Fruit fly (Drosophila melanogaster) whole organism, embryonic: ENCODE results near the gene Dsp1.

Experiments used
- Bteb2 ChIP-seq: fragments of 200-800 bp; sonication (Bioruptor generic); optimal IDR thresholded peaks from 2 replicates; lab custom pipeline; 2016; ENCODE audit warnings: missing biosample characterization, missing genetic modification characterization
- CG1024 ChIP-seq: fragments of 200-800 bp; sonication (Bioruptor generic); IDR thresholded peaks from 2 replicates; pipeline ENCODE4 v1.3.6; 2022; ENCODE audit warnings: missing biosample characterization, missing genetic modification characterization
- CG10543 ChIP-seq: fragments of 200-800 bp; sonication (Bioruptor generic); optimal IDR thresholded peaks from 3 replicates; lab custom pipeline; 2017; ENCODE audit warnings: missing biosample characterization, mild to moderate bottlenecking, missing genetic modification characterization, moderate library complexity
- CG11695 ChIP-seq: fragments of 200-800 bp; sonication (Bioruptor generic); IDR thresholded peaks from 3 replicates; pipeline ENCODE4 v1.3.6; 2022; ENCODE audit warnings: missing biosample characterization, missing genetic modification characterization
- CG12155 ChIP-seq: fragments of 200-800 bp; sonication (Bioruptor generic); optimal IDR thresholded peaks from 3 replicates; lab custom pipeline; 2016; ENCODE audit warnings: missing biosample characterization, missing genetic modification characterization
- CG12744 ChIP-seq: fragments of 200-800 bp; sonication (Bioruptor generic); optimal IDR thresholded peaks from 2 replicates; lab custom pipeline; 2016; ENCODE audit warnings: missing biosample characterization, missing genetic modification characterization
- CG14860 ChIP-seq: fragments of 200-800 bp; sonication (Bioruptor generic); IDR thresholded peaks from 3 replicates; pipeline ENCODE4 v1.3.6; 2022; ENCODE audit warnings: missing biosample characterization, missing genetic modification characterization; ENCODE audit not compliant: partially characterized antibody
- CG15269 ChIP-seq: fragments of 200-800 bp; sonication (Bioruptor generic); optimal IDR thresholded peaks from 2 replicates; lab custom pipeline; 2018; ENCODE audit warnings: missing biosample characterization, mild to moderate bottlenecking, missing genetic modification characterization, moderate library complexity
- CG17359 ChIP-seq: fragments of 200-800 bp; sonication (Bioruptor generic); optimal IDR thresholded peaks from 3 replicates; lab custom pipeline; 2018; ENCODE audit warnings: missing biosample characterization, mild to moderate bottlenecking, missing genetic modification characterization, moderate library complexity
- CG2889 ChIP-seq: fragments of 200-800 bp; sonication (Bioruptor generic); IDR thresholded peaks from 3 replicates; pipeline ENCODE4 v1.3.6; 2022; ENCODE audit warnings: missing biosample characterization, missing genetic modification characterization
- CG30403 ChIP-seq: fragments of 200-800 bp; sonication (Bioruptor generic); optimal IDR thresholded peaks from 3 replicates; lab custom pipeline; 2016; ENCODE audit warnings: missing biosample characterization, missing genetic modification characterization
- CG3065 ChIP-seq: fragments of 200-800 bp; sonication (Bioruptor generic); optimal IDR thresholded peaks from 2 replicates; lab custom pipeline; 2016; ENCODE audit warnings: missing biosample characterization, missing genetic modification characterization
- CG33557 ChIP-seq: fragments of 200-800 bp; sonication (Bioruptor generic); optimal IDR thresholded peaks from 2 replicates; lab custom pipeline; 2019; ENCODE audit warnings: missing biosample characterization, mild to moderate bottlenecking, missing genetic modification characterization, moderate library complexity
- CG43689 ChIP-seq: fragments of 200-800 bp; sonication (Bioruptor generic); IDR thresholded peaks from 2 replicates; pipeline ENCODE4 v1.3.6; 2022; ENCODE audit warnings: missing biosample characterization, missing genetic modification characterization
- CG6254 ChIP-seq: fragments of 200-800 bp; sonication (Bioruptor generic); optimal IDR thresholded peaks from 3 replicates; lab custom pipeline; 2017; ENCODE audit warnings: mild to moderate bottlenecking, missing biosample characterization, missing genetic modification reagents, missing genetic modification characterization
- CG6813 ChIP-seq: fragments of 200-800 bp; sonication (Bioruptor generic); optimal IDR thresholded peaks from 2 replicates; lab custom pipeline; 2017; ENCODE audit warnings: missing biosample characterization, missing genetic modification characterization, mild to moderate bottlenecking, moderate library complexity, missing genetic modification reagents
- CG7357 ChIP-seq: fragments of 200-800 bp; sonication (Bioruptor generic); IDR thresholded peaks from 3 replicates; pipeline ENCODE4 v1.3.6; 2022; ENCODE audit warnings: missing biosample characterization, missing genetic modification characterization
- CG7963 ChIP-seq: fragments of 200-800 bp; sonication (Bioruptor generic); IDR thresholded peaks from 3 replicates; pipeline ENCODE4 v1.3.6; 2022; ENCODE audit warnings: missing biosample characterization, missing genetic modification characterization; ENCODE audit not compliant: partially characterized antibody
- CG8281 ChIP-seq: fragments of 200-800 bp; sonication (Bioruptor generic); optimal IDR thresholded peaks from 2 replicates; lab custom pipeline; 2018; ENCODE audit warnings: missing biosample characterization, mild to moderate bottlenecking, missing genetic modification characterization, moderate library complexity
- CG8765 ChIP-seq: fragments of 200-800 bp; sonication (Bioruptor generic); IDR thresholded peaks from 2 replicates; pipeline ENCODE4 v1.3.6; 2022; ENCODE audit warnings: missing biosample characterization, missing genetic modification characterization
- CG9797 ChIP-seq: fragments of 200-800 bp; sonication (Bioruptor generic); optimal IDR thresholded peaks from 3 replicates; lab custom pipeline; 2018; ENCODE audit warnings: missing biosample characterization, mild to moderate bottlenecking, missing genetic modification characterization
- CkIIα-i1 ChIP-seq: fragments of 200-800 bp; sonication (Bioruptor generic); IDR thresholded peaks from 2 replicates; pipeline ENCODE4 v1.3.6; 2022; ENCODE audit warnings: missing biosample characterization, missing genetic modification characterization
- Dad ChIP-seq: fragments of 200-800 bp; sonication (Bioruptor generic); optimal IDR thresholded peaks from 3 replicates; lab custom pipeline; 2016; ENCODE audit warnings: missing biosample characterization, missing genetic modification characterization
- E2f1 ChIP-seq: fragments of 200-800 bp; sonication (Bioruptor generic); IDR thresholded peaks from 2 replicates; pipeline ENCODE4 v1.3.6; 2022; ENCODE audit warnings: missing biosample characterization, missing genetic modification characterization
- E2f2 ChIP-seq: fragments of 200-800 bp; sonication (Bioruptor generic); IDR thresholded peaks from 2 replicates; pipeline ENCODE4 v1.3.6; 2022; ENCODE audit warnings: missing biosample characterization, missing genetic modification characterization
- Ets97D ChIP-seq: fragments of 200-800 bp; sonication (Bioruptor generic); optimal IDR thresholded peaks from 3 replicates; lab custom pipeline; 2016; ENCODE audit warnings: missing biosample characterization, missing genetic modification characterization
- H15 ChIP-seq: fragments of 200-800 bp; sonication (Bioruptor generic); IDR thresholded peaks from 3 replicates; pipeline ENCODE4 v1.3.6; 2022; ENCODE audit warnings: missing biosample characterization, missing genetic modification characterization
- HLHmδ ChIP-seq: fragments of 200-800 bp; sonication (Bioruptor generic); optimal IDR thresholded peaks from 2 replicates; lab custom pipeline; 2018; ENCODE audit warnings: missing biosample characterization, mild to moderate bottlenecking, missing genetic modification characterization, moderate library complexity
- Hr51 ChIP-seq, 2 experiments: fragments of 200-800 bp; sonication (Bioruptor generic); optimal IDR thresholded peaks; 2 replicates in 1 of 2; 3 replicates in 1 of 2; lab custom pipeline; 2016 to 2018; ENCODE audit warnings: missing biosample characterization in 2 of 2, missing genetic modification characterization in 2 of 2, mild to moderate bottlenecking in 1 of 2, moderate library complexity in 1 of 2
- Lhr ChIP-seq: fragments of 200-800 bp; sonication (Bioruptor generic); optimal IDR thresholded peaks from 3 replicates; lab custom pipeline; 2017; ENCODE audit warnings: mild to moderate bottlenecking, missing biosample characterization, missing genetic modification reagents, missing genetic modification characterization
- MESR4 ChIP-seq: fragments of 200-800 bp; sonication (Bioruptor generic); optimal IDR thresholded peaks from 2 replicates; lab custom pipeline; 2018; ENCODE audit warnings: missing biosample characterization, mild to moderate bottlenecking, missing genetic modification characterization, moderate library complexity
- Opbp ChIP-seq: fragments of 200-800 bp; sonication (Bioruptor generic); IDR thresholded peaks from 3 replicates; pipeline ENCODE4 v1.3.6; 2022; ENCODE audit warnings: missing biosample characterization, missing genetic modification characterization; ENCODE audit not compliant: partially characterized antibody
- Sry-δ ChIP-seq: fragments of 200-800 bp; sonication (Bioruptor generic); optimal IDR thresholded peaks from 2 replicates; lab custom pipeline; 2016; ENCODE audit warnings: missing biosample characterization, missing genetic modification characterization
- Stat92E ChIP-seq, 3 experiments: fragments of >200 bp in 2 of 3; fragments of 200-800 bp in 1 of 3; sonication (Bioruptor generic) in 1 of 3; optimal IDR thresholded peaks; 2 replicates each; lab custom pipeline; 2017 to 2019; ENCODE audit warnings: missing biosample characterization in 3 of 3, missing genetic modification characterization in 3 of 3, mild to moderate bottlenecking in 1 of 3, moderate library complexity in 1 of 3
- Tbp ChIP-seq: fragments of >200 bp; optimal IDR thresholded peaks from 2 replicates; lab custom pipeline; 2018; ENCODE audit warnings: missing biosample characterization, missing genetic modification characterization
- az2 ChIP-seq: fragments of 200-800 bp; sonication (Bioruptor generic); optimal IDR thresholded peaks from 3 replicates; lab custom pipeline; 2016; ENCODE audit warnings: missing biosample characterization, missing genetic modification characterization
- bigmax ChIP-seq: fragments of 200-800 bp; sonication (Bioruptor generic); optimal IDR thresholded peaks from 2 replicates; lab custom pipeline; 2018; ENCODE audit warnings: missing biosample characterization, mild to moderate bottlenecking, missing genetic modification characterization
- emc ChIP-seq: fragments of 200-800 bp; sonication (Bioruptor generic); optimal IDR thresholded peaks from 2 replicates; lab custom pipeline; 2016; ENCODE audit warnings: missing biosample characterization, missing genetic modification characterization
- ewg ChIP-seq: fragments of 200-800 bp; sonication (Bioruptor generic); optimal IDR thresholded peaks from 3 replicates; lab custom pipeline; 2017; ENCODE audit warnings: mild to moderate bottlenecking, missing biosample characterization, missing genetic modification reagents, missing genetic modification characterization
- h ChIP-seq: fragments of >200 bp; optimal IDR thresholded peaks from 2 replicates; lab custom pipeline; 2017
- inv ChIP-seq: fragments of 200-800 bp; sonication (Bioruptor generic); IDR thresholded peaks from 2 replicates; pipeline ENCODE4 v1.3.6; 2022; ENCODE audit warnings: missing biosample characterization, missing genetic modification characterization; ENCODE audit not compliant: partially characterized antibody
- ken ChIP-seq: fragments of 200-800 bp; sonication (Bioruptor generic); IDR thresholded peaks from 3 replicates; pipeline ENCODE4 v1.3.6; 2022; ENCODE audit warnings: missing biosample characterization, missing genetic modification characterization
- knrl ChIP-seq: fragments of 200-800 bp; sonication (Bioruptor generic); IDR thresholded peaks from 3 replicates; pipeline ENCODE4 v1.3.6; 2022; ENCODE audit warnings: missing biosample characterization, missing genetic modification characterization; ENCODE audit not compliant: partially characterized antibody
- peb ChIP-seq: fragments of 200-800 bp; sonication (Bioruptor generic); IDR thresholded peaks from 2 replicates; pipeline ENCODE4 v1.3.6; 2022; ENCODE audit warnings: missing biosample characterization, missing genetic modification characterization
- pnt ChIP-seq: fragments of 200-800 bp; sonication (Bioruptor generic); optimal IDR thresholded peaks from 3 replicates; lab custom pipeline; 2016; ENCODE audit warnings: missing biosample characterization, missing genetic modification characterization
- row ChIP-seq: fragments of 200-800 bp; sonication (Bioruptor generic); IDR thresholded peaks from 3 replicates; pipeline ENCODE4 v1.3.6; 2022; ENCODE audit warnings: missing biosample characterization, missing genetic modification characterization
- sens ChIP-seq: fragments of 200-800 bp; sonication (Bioruptor generic); peaks from one replicate; lab custom pipeline; 2016; ENCODE audit warnings: missing biosample characterization, missing genetic modification characterization
- slbo ChIP-seq: fragments of 200-800 bp; sonication (Bioruptor generic); IDR thresholded peaks from 2 replicates; pipeline ENCODE4 v1.3.6; 2022; ENCODE audit warnings: missing biosample characterization, missing genetic modification characterization
- so ChIP-seq: fragments of 200-800 bp; sonication (Bioruptor generic); IDR thresholded peaks from 3 replicates; pipeline ENCODE4 v1.3.6; 2022; ENCODE audit warnings: missing biosample characterization, missing genetic modification characterization
- unc-4 ChIP-seq: fragments of 200-800 bp; sonication (Bioruptor generic); IDR thresholded peaks from 2 replicates; pipeline ENCODE4 v1.3.6; 2022; ENCODE audit warnings: missing biosample characterization, missing genetic modification characterization; ENCODE audit not compliant: partially characterized antibody
- usp ChIP-seq: fragments of >200 bp; optimal IDR thresholded peaks from 2 replicates; lab custom pipeline; 2017; ENCODE audit warnings: missing biosample characterization, missing genetic modification characterization

Gene Dsp1

dm6 chrX:16350062-16350461 lies 16.6 kb downstream of the Dsp1 start, which contains the start of gene sl (continued):
- TF ChIP-seq CG33557 (GFP tag; lab: Kevin White, UChicago) (no peak), bigmax (GFP tag; lab: Kevin White, UChicago) (no peak), CG10543 (GFP tag; lab: Kevin White, UChicago) (no peak), CG12744 (GFP tag; lab: Kevin White, UChicago) (no peak), E2f1 (GFP tag; lab: Robert Waterston, UW) (no peak), CG6813 (GFP tag; lab: Kevin White, UChicago) (no peak), Stat92E (GFP tag; optimal IDR thresholded peaks at IDR 0.05; lab: Kevin White, UChicago) (no peak), unc-4 (GFP tag; lab: Robert Waterston, UW) (peak; percentile 19; the same call in 1 of the 2 replicates), H15 (GFP tag; lab: Robert Waterston, UW) (no peak), CG8281 (tag; lab: Kevin White, UChicago) (no peak), Opbp (0 out of 3 replicates have a peak, but pooled peaks have one; percentile 27), CG3065 (GFP tag; lab: Kevin White, UChicago) (no peak), CG14860 (GFP tag; lab: Robert Waterston, UW) (no peak), usp (GFP tag; lab: Kevin White, UChicago) (no peak), Sry-δ (peak; percentile 22), HLHmδ (GFP tag; lab: Kevin White, UChicago) (no peak), Lhr (GFP tag; lab: Kevin White, UChicago) (no peak), h (lab: Kevin White, UChicago) (no peak), ewg (GFP tag; lab: Kevin White, UChicago) (no peak), inv (GFP tag; lab: Robert Waterston, UW) (no peak), CG17359 (tag; lab: Kevin White, UChicago) (no peak), Tbp (GFP tag; lab: Kevin White, UChicago) (no peak), row (GFP tag; lab: Robert Waterston, UW) (peak; percentile 83), Dad (GFP tag; lab: Kevin White, UChicago) (peak; percentile 18), Ets97D (GFP tag; lab: Kevin White, UChicago) (peak; percentile 54), Hr51 (GFP tag; optimal IDR thresholded peaks at IDR 0.05; lab: Kevin White, UChicago) (no peak), az2 (GFP tag; lab: Kevin White, UChicago) (no peak), CG7357 (peak; percentile 92), CG2889 (GFP tag; lab: Robert Waterston, UW) (no peak), E2f2 (GFP tag; lab: Robert Waterston, UW) (0 out of 2 replicates have a peak, but pooled peaks have one; percentile 19), Bteb2 (GFP tag; lab: Kevin White, UChicago) (no peak), sens (GFP tag; lab: Kevin White, UChicago) (peak; percentile 85), knrl (peak; percentile 32; the same call in 1 of the 3 replicates), CG43689 (GFP tag; lab: Robert Waterston, UW) (no peak), CkIIα-i1 (GFP tag; lab: Robert Waterston, UW) (no peak), so (GFP tag; lab: Robert Waterston, UW) (no peak), CG9797 (GFP tag; lab: Kevin White, UChicago) (peak; percentile 71), slbo (peak; percentile 53), MESR4 (peak; percentile 68), pnt (GFP tag; lab: Kevin White, UChicago) (no peak), CG7963 (GFP tag; lab: Robert Waterston, UW) (no peak), CG6254 (no peak), emc (GFP tag; lab: Kevin White, UChicago) (no peak), CG1024 (peak; percentile 74), CG30403 (GFP tag; lab: Kevin White, UChicago) (peak; percentile 16), peb (GFP tag; lab: Robert Waterston, UW) (no peak), CG11695 (GFP tag; lab: Robert Waterston, UW) (no peak), CG12155 (GFP tag; lab: Kevin White, UChicago) (no peak), CG8765 (no peak), ken (GFP tag; lab: Robert Waterston, UW) (no peak), CG15269 (tag; lab: Kevin White, UChicago) (no peak)
